Worm (Caenorhabditis elegans): Measurements from ENCODE around the gene sqv-8.

- TF ChIP-seq klf-2 (GFP tag; conservative IDR thresholded peaks at IDR 0.05) = no peak
- no peak for TF ChIP-seq med-1 (GFP tag; optimal IDR thresholded peaks at IDR 0.05; ENCODE audit: insufficient read depth)
- no peak for TF ChIP-seq flt-1 (GFP tag; IDR thresholded peaks at IDR 0.05)
- TF ChIP-seq tab-1 (GFP tag; IDR thresholded peaks at IDR 0.05) = no peak
Observed at ce11 chrII:9655530-9656139, 8.9 kb downstream of the sqv-8 start, which contains the start of gene ZK1307.1.
